Worm (Caenorhabditis elegans) whole organism, young adult: Measurements from ENCODE around the gene ifas-1.

Experiments used
- T26A5.8 ChIP-seq: sonication (generic microtip); optimal IDR thresholded peaks from 2 replicates; lab custom pipeline; 2016; ENCODE audit warnings: missing genetic modification characterization, missing compliant biosample characterization
- aptf-2 ChIP-seq: fragments of 200-800 bp; sonication (Bioruptor generic); conservative IDR thresholded peaks from 2 replicates; pipeline ENCODE4 v1.3.6; 2022; ENCODE audit warnings: missing genetic modification reagents, missing genetic modification characterization, missing compliant biosample characterization
- madf-8 ChIP-seq: fragments of 200-800 bp; sonication (Bioruptor generic); conservative IDR thresholded peaks from 2 replicates; pipeline ENCODE4 v1.3.6; 2022; ENCODE audit warnings: missing genetic modification reagents, missing genetic modification characterization, missing compliant biosample characterization

DNA sequence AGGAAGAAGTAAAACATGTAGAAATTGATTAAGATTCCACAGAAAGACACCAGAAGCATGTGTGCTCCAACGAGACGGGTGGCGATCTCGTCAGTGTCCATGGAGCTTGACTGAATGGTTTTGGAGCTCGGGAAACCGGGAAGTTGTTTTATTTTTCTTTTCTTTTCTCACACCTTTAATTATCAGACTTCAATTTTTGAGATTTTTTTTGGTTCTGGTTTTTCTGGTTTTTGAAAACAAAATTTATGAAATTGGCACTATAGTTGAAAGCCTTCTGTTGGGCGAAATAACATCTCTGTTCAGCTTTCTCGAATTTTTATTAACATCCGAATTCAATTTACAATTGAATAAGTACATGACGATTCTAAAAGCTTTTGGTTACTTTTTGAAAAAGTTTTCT is 11.1 kb upstream of the ifas-1 start, which contains the start of gene srx-104:
- TF ChIP-seq aptf-2 (GFP tag; lab: Robert Waterston, UW) = no peak
- no peak for TF ChIP-seq T26A5.8
- no peak for TF ChIP-seq madf-8 (GFP tag; lab: Robert Waterston, UW)
